Worm (Caenorhabditis elegans) whole organism, L1 larva: ENCODE data around the gene F58B4.7.

ENCODE experiments used
- C16A3.4 ChIP-seq: fragments of 150-350 bp; optimal IDR thresholded peaks from 2 replicates; lab custom pipeline; 2014; ENCODE audit warnings: missing biosample characterization, missing genetic modification characterization
- F16B12.6 ChIP-seq: fragments of 150-350 bp; optimal IDR thresholded peaks from 2 replicates; lab custom pipeline; 2014; ENCODE audit warnings: missing biosample characterization, missing genetic modification characterization
- Y116A8C.19 ChIP-seq: sonication (generic microtip); optimal IDR thresholded peaks from 2 replicates; lab custom pipeline; 2016; ENCODE audit warnings: missing compliant biosample characterization, missing genetic modification characterization, borderline replicate concordance
- blmp-1 ChIP-seq: fragments of 150-350 bp; optimal IDR thresholded peaks from 2 replicates; lab custom pipeline; 2014; ENCODE audit warnings: missing biosample characterization, missing genetic modification characterization
- ceh-8 ChIP-seq: fragments of 200-800 bp; sonication (Bioruptor generic); optimal IDR thresholded peaks from 2 replicates; lab custom pipeline; 2018; ENCODE audit warnings: mild to moderate bottlenecking, missing genetic modification characterization, moderate library complexity, missing compliant biosample characterization
- ceh-82 ChIP-seq, 3 experiments: fragments of 150-350 bp in 1 of 3; sonication (generic microtip) in 2 of 3; optimal IDR thresholded peaks; 2 replicates each; lab custom pipeline; 2014 to 2017; ENCODE audit warnings: missing biosample characterization in 3 of 3, missing genetic modification characterization in 3 of 3
- ceh-90 ChIP-seq: sonication (generic microtip); optimal IDR thresholded peaks from 2 replicates; lab custom pipeline; 2016; ENCODE audit warnings: missing genetic modification characterization, missing compliant biosample characterization
- dpl-1 ChIP-seq, 3 experiments: fragments of 150-350 bp in 2 of 3; sonication (generic microtip) in 1 of 3; optimal IDR thresholded peaks; 2 replicates each; lab custom pipeline; 2014 to 2017; ENCODE audit warnings: missing biosample characterization in 3 of 3, missing genetic modification characterization in 3 of 3, missing genetic modification reagents in 3 of 3
- egl-27 ChIP-seq, 2 experiments: fragments of 150-350 bp in 1 of 2; sonication (generic microtip); optimal IDR thresholded peaks; 3 replicates each; lab custom pipeline; 2017 to 2018; ENCODE audit warnings: missing biosample characterization in 2 of 2, missing genetic modification characterization in 2 of 2, missing genetic modification reagents in 2 of 2
- elt-2 ChIP-seq: sonication (generic microtip); optimal IDR thresholded peaks from 2 replicates; lab custom pipeline; 2016; ENCODE audit warnings: missing genetic modification characterization, mild to moderate bottlenecking, inconsistent platforms, missing compliant biosample characterization, missing genetic modification reagents
- fkh-10 ChIP-seq: sonication (generic microtip); optimal IDR thresholded peaks from 2 replicates; lab custom pipeline; 2017; ENCODE audit warnings: missing biosample characterization, missing genetic modification reagents, missing genetic modification characterization
- hlh-4 ChIP-seq: sonication (generic microtip); optimal IDR thresholded peaks from 2 replicates; lab custom pipeline; 2016; ENCODE audit warnings: mild to moderate bottlenecking, missing genetic modification characterization, missing compliant biosample characterization
- hpl-2 ChIP-seq: fragments of 150-350 bp; optimal IDR thresholded peaks from 2 replicates; lab custom pipeline; 2014; ENCODE audit warnings: missing biosample characterization, missing genetic modification reagents, missing genetic modification characterization
- irx-1 ChIP-seq: sonication (generic microtip); optimal IDR thresholded peaks from 2 replicates; lab custom pipeline; 2016; ENCODE audit warnings: missing genetic modification characterization, missing compliant biosample characterization
- isw-1 ChIP-seq: fragments of 200-800 bp; sonication (Bioruptor generic); IDR thresholded peaks from 2 replicates; pipeline ENCODE4 v1.3.6; 2022; ENCODE audit warnings: missing genetic modification characterization, missing compliant biosample characterization
- jun-1 ChIP-seq: fragments of 150-350 bp; optimal IDR thresholded peaks from 2 replicates; lab custom pipeline; 2014; ENCODE audit warnings: missing biosample characterization, missing genetic modification reagents, missing genetic modification characterization
- lin-13 ChIP-seq: fragments of 150-350 bp; optimal IDR thresholded peaks from 2 replicates; lab custom pipeline; 2014; ENCODE audit warnings: missing biosample characterization, missing genetic modification reagents, missing genetic modification characterization
- lin-14 ChIP-seq: fragments of 200-800 bp; sonication (Bioruptor generic); optimal IDR thresholded peaks from 2 replicates; lab custom pipeline; 2018; ENCODE audit warnings: mild to moderate bottlenecking, missing genetic modification characterization, moderate library complexity, missing compliant biosample characterization
- lin-15B ChIP-seq: fragments of 150-350 bp; sonication (generic microtip); optimal IDR thresholded peaks from 3 replicates; lab custom pipeline; 2014; ENCODE audit warnings: missing biosample characterization, missing genetic modification characterization
- lin-35 ChIP-seq, 2 experiments: fragments of 150-350 bp; optimal IDR thresholded peaks; 2 replicates each; lab custom pipeline; 2014; ENCODE audit warnings: missing biosample characterization in 2 of 2, missing genetic modification characterization in 2 of 2, missing genetic modification reagents in 2 of 2
- lin-39 ChIP-seq: fragments of 150-350 bp; optimal IDR thresholded peaks from 2 replicates; lab custom pipeline; 2014; ENCODE audit warnings: missing biosample characterization, missing genetic modification reagents, missing genetic modification characterization
- lir-3 ChIP-seq: sonication (generic microtip); optimal IDR thresholded peaks from 2 replicates; lab custom pipeline; 2016; ENCODE audit warnings: mild to moderate bottlenecking, missing genetic modification characterization, moderate library complexity, missing compliant biosample characterization; ENCODE audit not compliant: poor library complexity
- lsy-2 ChIP-seq, 2 experiments: fragments of 150-350 bp; optimal IDR thresholded peaks; 2 replicates each; lab custom pipeline; 2014; ENCODE audit warnings: missing biosample characterization in 2 of 2, missing genetic modification characterization in 2 of 2
- mab-9 ChIP-seq: fragments of 200-800 bp; sonication (Bioruptor generic); IDR thresholded peaks from 2 replicates; pipeline ENCODE4 v1.3.6; 2022; ENCODE audit warnings: missing genetic modification reagents, missing genetic modification characterization, missing compliant biosample characterization
- mdl-1 ChIP-seq, 2 experiments: fragments of 150-350 bp; optimal IDR thresholded peaks; 2 replicates each; lab custom pipeline; 2014 to 2017; ENCODE audit warnings: missing biosample characterization in 2 of 2, missing genetic modification characterization in 2 of 2, inconsistent platforms in 1 of 2
- mep-1 ChIP-seq: fragments of 150-350 bp; optimal IDR thresholded peaks from 2 replicates; lab custom pipeline; 2014; ENCODE audit warnings: missing biosample characterization, missing genetic modification characterization
- nhr-12 ChIP-seq: sonication (generic microtip); optimal IDR thresholded peaks from 2 replicates; lab custom pipeline; 2017; ENCODE audit warnings: missing biosample characterization, missing genetic modification characterization
- nhr-237 ChIP-seq: fragments of 150-350 bp; optimal IDR thresholded peaks from 2 replicates; lab custom pipeline; 2014; ENCODE audit warnings: missing biosample characterization, missing genetic modification characterization
- nhr-28 ChIP-seq: fragments of 150-350 bp; optimal IDR thresholded peaks from 2 replicates; lab custom pipeline; 2014; ENCODE audit warnings: missing biosample characterization, missing genetic modification characterization
- nhr-47 ChIP-seq: sonication (generic microtip); optimal IDR thresholded peaks from 2 replicates; lab custom pipeline; 2016; ENCODE audit warnings: mild to moderate bottlenecking, missing genetic modification characterization, moderate library complexity, missing compliant biosample characterization
- nhr-71 ChIP-seq: sonication (generic microtip); optimal IDR thresholded peaks from 2 replicates; lab custom pipeline; 2016; ENCODE audit warnings: mild to moderate bottlenecking, missing genetic modification characterization, moderate library complexity, missing compliant biosample characterization
- nhr-77 ChIP-seq: fragments of 150-350 bp; optimal IDR thresholded peaks from 2 replicates; lab custom pipeline; 2014; ENCODE audit warnings: missing biosample characterization, missing genetic modification characterization
- pag-3 ChIP-seq: sonication (generic microtip); optimal IDR thresholded peaks from 2 replicates; lab custom pipeline; 2017; ENCODE audit warnings: missing genetic modification characterization, mild to moderate bottlenecking, missing compliant biosample characterization, antibody characterized with exemption, borderline replicate concordance; ENCODE audit not compliant: insufficient read depth
- pax-3 ChIP-seq: fragments of 200-800 bp; sonication (Bioruptor generic); optimal IDR thresholded peaks from 2 replicates; lab custom pipeline; 2018; ENCODE audit warnings: mild to moderate bottlenecking, missing genetic modification characterization, moderate library complexity, missing compliant biosample characterization
- pqm-1 ChIP-seq: sonication (generic microtip); optimal IDR thresholded peaks from 3 replicates; lab custom pipeline; 2017; ENCODE audit warnings: missing biosample characterization, missing genetic modification characterization
- rnt-1 ChIP-seq: sonication (generic microtip); optimal IDR thresholded peaks from 2 replicates; lab custom pipeline; 2016; ENCODE audit warnings: mild to moderate bottlenecking, missing genetic modification characterization, moderate library complexity, missing compliant biosample characterization
- skn-1 ChIP-seq: fragments of 150-350 bp; optimal IDR thresholded peaks from 2 replicates; lab custom pipeline; 2014; ENCODE audit warnings: missing biosample characterization, missing genetic modification characterization
- snpc-4 ChIP-seq: fragments of 150-350 bp; optimal IDR thresholded peaks from 2 replicates; lab custom pipeline; 2014; ENCODE audit warnings: missing biosample characterization, missing genetic modification characterization
- snu-23 ChIP-seq: sonication (generic microtip); optimal IDR thresholded peaks from 2 replicates; lab custom pipeline; 2016; ENCODE audit warnings: missing genetic modification characterization, missing compliant biosample characterization
- sox-4 ChIP-seq: sonication (generic microtip); optimal IDR thresholded peaks from 2 replicates; lab custom pipeline; 2016; ENCODE audit warnings: missing genetic modification characterization, missing compliant biosample characterization
- sptf-1 ChIP-seq: fragments of 150-350 bp; optimal IDR thresholded peaks from 2 replicates; lab custom pipeline; 2014; ENCODE audit warnings: missing biosample characterization, missing genetic modification characterization
- sup-37 ChIP-seq: fragments of 200-800 bp; sonication (Bioruptor generic); optimal IDR thresholded peaks from 2 replicates; lab custom pipeline; 2018; ENCODE audit warnings: mild to moderate bottlenecking, missing genetic modification characterization, missing compliant biosample characterization
- swsn-7 ChIP-seq: sonication (generic microtip); optimal IDR thresholded peaks from 2 replicates; lab custom pipeline; 2016; ENCODE audit warnings: missing genetic modification characterization, missing compliant biosample characterization
- tlp-1 ChIP-seq: fragments of 150-350 bp; optimal IDR thresholded peaks from 2 replicates; lab custom pipeline; 2014; ENCODE audit warnings: missing biosample characterization, missing genetic modification characterization
- unc-62 ChIP-seq: fragments of 150-350 bp; optimal IDR thresholded peaks from 2 replicates; lab custom pipeline; 2014; ENCODE audit warnings: missing biosample characterization, missing genetic modification reagents, missing genetic modification characterization
- unc-86 ChIP-seq: sonication (generic microtip); optimal IDR thresholded peaks from 2 replicates; lab custom pipeline; 2016; ENCODE audit warnings: missing genetic modification characterization, missing compliant biosample characterization
- unc-98 ChIP-seq: fragments of 200-800 bp; sonication (Bioruptor generic); IDR thresholded peaks from 2 replicates; pipeline ENCODE4 v1.3.6; 2022; ENCODE audit warnings: missing genetic modification characterization, missing compliant biosample characterization
- vab-15 ChIP-seq: sonication (generic microtip); optimal IDR thresholded peaks from 2 replicates; lab custom pipeline; 2017; ENCODE audit warnings: missing genotype, mild to moderate bottlenecking, missing genetic modification characterization, missing compliant biosample characterization
- xbp-1 ChIP-seq: sonication (generic microtip); optimal IDR thresholded peaks from 2 replicates; lab custom pipeline; 2016; ENCODE audit warnings: missing genetic modification characterization, missing compliant biosample characterization
- zip-4 ChIP-seq: fragments of 200-800 bp; sonication (Bioruptor generic); optimal IDR thresholded peaks from 2 replicates; lab custom pipeline; 2018; ENCODE audit warnings: mild to moderate bottlenecking, missing genetic modification characterization, moderate library complexity, missing compliant biosample characterization
- ztf-11 ChIP-seq, 2 experiments: sonication (generic microtip); optimal IDR thresholded peaks; 2 replicates each; lab custom pipeline; 2016 to 2017; ENCODE audit warnings: missing genetic modification characterization in 2 of 2, missing biosample characterization in 1 of 2, missing compliant biosample characterization in 1 of 2
- ztf-4 ChIP-seq: fragments of 150-350 bp; optimal IDR thresholded peaks from 2 replicates; lab custom pipeline; 2014; ENCODE audit warnings: missing biosample characterization, missing genetic modification characterization

F58B4.7 gene

ce11 chrV:10894601-10895000 lies 28.5 kb downstream of the F58B4.7 start, which contains the start of the genes F32D8.14 and F32D8.5 (continued):
- TF ChIP-seq ceh-8: peak; percentile 51
- TF ChIP-seq nhr-28: no peak
- peak; percentile 88 for TF ChIP-seq C16A3.4 (tag; lab: Kevin White, UChicago)
- TF ChIP-seq skn-1 (tag; lab: Kevin White, UChicago): peak; percentile 79
- TF ChIP-seq lin-13 (GFP tag; lab: Kevin White, UChicago): peak; percentile 75
- TF ChIP-seq pax-3: peak; percentile 79
- peak; percentile 56 for TF ChIP-seq jun-1 (tag; lab: Kevin White, UChicago)
- no peak for TF ChIP-seq pqm-1 (tag; lab: Kevin White, UChicago)
- peak; percentile 68 for TF ChIP-seq blmp-1
- no peak for TF ChIP-seq unc-62 (GFP tag; lab: Kevin White, UChicago)
- peak; percentile 67 for TF ChIP-seq nhr-77 (tag; lab: Kevin White, UChicago)
- peak; percentile 84 for TF ChIP-seq unc-86 (tag; lab: Kevin White, UChicago)
- peak; percentile 60 for TF ChIP-seq Y116A8C.19
- peak; percentile 33; the same call in 1 of the 2 replicates for TF ChIP-seq unc-98 (GFP tag; lab: Robert Waterston, UW)
- no peak for TF ChIP-seq hpl-2
- TF ChIP-seq elt-2 (tag; lab: Kevin White, UChicago): peak; percentile 53
- peak; percentile 88 for TF ChIP-seq xbp-1 (tag; lab: Kevin White, UChicago)
- no peak for TF ChIP-seq tlp-1 (tag; lab: Kevin White, UChicago)
- peak; percentile 85 for TF ChIP-seq sox-4 (tag; lab: Kevin White, UChicago)
- no peak for TF ChIP-seq F16B12.6 (tag; lab: Kevin White, UChicago)
- peak; percentile 89 for TF ChIP-seq mep-1 (tag; lab: Kevin White, UChicago)
- peak; percentile 9 for TF ChIP-seq hlh-4 (tag; lab: Kevin White, UChicago)
- TF ChIP-seq lin-35 (GFP tag; optimal IDR thresholded peaks at IDR 0.05; lab: Kevin White, UChicago): peak; percentile 85 to 88
- TF ChIP-seq nhr-47 (tag; lab: Kevin White, UChicago): peak; percentile 89
- TF ChIP-seq ceh-82 (tag; optimal IDR thresholded peaks at IDR 0.05; lab: Kevin White, UChicago): peak; percentile 56 to 84 (median 76)
- TF ChIP-seq nhr-237: peak; percentile 27
- no peak for TF ChIP-seq egl-27 (tag; optimal IDR thresholded peaks at IDR 0.05; lab: Kevin White, UChicago)
- peak; percentile 91 for TF ChIP-seq swsn-7 (tag; lab: Kevin White, UChicago)
- peak; percentile 61 for TF ChIP-seq vab-15 (tag; lab: Kevin White, UChicago)
- no peak for TF ChIP-seq sptf-1 (tag; lab: Kevin White, UChicago)
- no peak for TF ChIP-seq nhr-12 (tag; lab: Kevin White, UChicago)
- TF ChIP-seq isw-1 (GFP tag; lab: Robert Waterston, UW): peak; percentile 61
- peak; percentile 96 for TF ChIP-seq lir-3 (tag; lab: Kevin White, UChicago)
- TF ChIP-seq pag-3 (tag; lab: Kevin White, UChicago): no peak
- peak; percentile 90 for TF ChIP-seq irx-1 (tag; lab: Kevin White, UChicago)
- peak in 1 of 2 experiments; percentile 86 for TF ChIP-seq ztf-11 (tag; optimal IDR thresholded peaks at IDR 0.05; lab: Kevin White, UChicago)
- peak; percentile 93 for TF ChIP-seq lin-14 (GFP tag; lab: Kevin White, UChicago)
- peak; percentile 84 for TF ChIP-seq lin-15B (tag; lab: Kevin White, UChicago)
- TF ChIP-seq rnt-1: peak; percentile 98
- no peak for TF ChIP-seq lin-39 (tag; lab: Kevin White, UChicago)
- TF ChIP-seq ceh-90: peak; percentile 88
- TF ChIP-seq ztf-4: peak; percentile 82
- TF ChIP-seq zip-4 (GFP tag; lab: Kevin White, UChicago): peak; percentile 9
- TF ChIP-seq snu-23: peak; percentile 93
- peak; percentile 87 to 89 for TF ChIP-seq lsy-2 (tag; optimal IDR thresholded peaks at IDR 0.05; lab: Kevin White, UChicago)
- TF ChIP-seq sup-37 (GFP tag; lab: Kevin White, UChicago): peak; percentile 16
- peak; percentile 64 to 83 (median 77) for TF ChIP-seq dpl-1 (GFP tag; optimal IDR thresholded peaks at IDR 0.05; lab: Kevin White, UChicago)
- TF ChIP-seq mab-9 (GFP tag; lab: Robert Waterston, UW): peak; percentile 46; the same call in 1 of the 2 replicates
- TF ChIP-seq fkh-10 (GFP tag; lab: Kevin White, UChicago): no peak
- peak; percentile 51 for TF ChIP-seq snpc-4 (tag; lab: Kevin White, UChicago)
- TF ChIP-seq nhr-71: peak; percentile 94
- peak in 1 of 2 experiments; percentile 72 for TF ChIP-seq mdl-1 (tag; optimal IDR thresholded peaks at IDR 0.05; lab: Kevin White, UChicago)
